Fruit fly (Drosophila melanogaster) whole organism, embryonic: ENCODE data around the gene CG42671.

Experiments
- CG10147 ChIP-seq: fragments of 200-800 bp; sonication (Bioruptor generic); optimal IDR thresholded peaks from 2 replicates; lab custom pipeline; 2019; ENCODE audit warnings: missing biosample characterization, mild to moderate bottlenecking, missing genetic modification characterization, moderate library complexity
- CG10274 ChIP-seq: fragments of 200-800 bp; sonication (Bioruptor generic); optimal IDR thresholded peaks from 3 replicates; lab custom pipeline; 2017; ENCODE audit warnings: missing biosample characterization, mild to moderate bottlenecking, missing genetic modification characterization
- CG10565 ChIP-seq: fragments of 200-800 bp; sonication (Bioruptor generic); optimal IDR thresholded peaks from 3 replicates; lab custom pipeline; 2016; ENCODE audit warnings: missing biosample characterization, mild to moderate bottlenecking, missing genetic modification characterization
- CG11456 ChIP-seq: fragments of 200-800 bp; sonication (Bioruptor generic); IDR thresholded peaks from 3 replicates; pipeline ENCODE4 v1.3.6; 2022; ENCODE audit warnings: missing biosample characterization, missing genetic modification characterization
- CG11560 ChIP-seq: fragments of 200-800 bp; sonication (Bioruptor generic); IDR thresholded peaks from 3 replicates; pipeline ENCODE4 v1.3.6; 2022; ENCODE audit warnings: missing biosample characterization, missing genetic modification characterization
- CG12219 ChIP-seq: fragments of 200-800 bp; sonication (Bioruptor generic); optimal IDR thresholded peaks from 3 replicates; lab custom pipeline; 2018; ENCODE audit warnings: missing biosample characterization, mild to moderate bottlenecking, missing genetic modification characterization
- CG13775 ChIP-seq: fragments of 200-800 bp; sonication (Bioruptor generic); optimal IDR thresholded peaks from 3 replicates; lab custom pipeline; 2017; ENCODE audit warnings: missing biosample characterization, mild to moderate bottlenecking, missing genetic modification characterization
- CG14014 ChIP-seq: fragments of 200-800 bp; sonication (Bioruptor generic); IDR thresholded peaks from 2 replicates; pipeline ENCODE4 v1.3.6; 2022; ENCODE audit warnings: missing biosample characterization, missing genetic modification characterization
- CG18619 ChIP-seq: fragments of 200-800 bp; sonication (Bioruptor generic); optimal IDR thresholded peaks from 3 replicates; lab custom pipeline; 2017; ENCODE audit warnings: missing biosample characterization, mild to moderate bottlenecking, missing genetic modification characterization
- CG31365 ChIP-seq: fragments of 200-800 bp; sonication (Bioruptor generic); optimal IDR thresholded peaks from 2 replicates; lab custom pipeline; 2018; ENCODE audit warnings: missing biosample characterization, mild to moderate bottlenecking, missing genetic modification characterization
- CG31441 ChIP-seq: fragments of 200-800 bp; sonication (Bioruptor generic); IDR thresholded peaks from 2 replicates; pipeline ENCODE4 v1.3.6; 2022; ENCODE audit warnings: missing biosample characterization, missing genetic modification characterization
- CG3281 ChIP-seq: fragments of 200-800 bp; sonication (Bioruptor generic); optimal IDR thresholded peaks from 3 replicates; lab custom pipeline; 2017; ENCODE audit warnings: missing biosample characterization, mild to moderate bottlenecking, missing genetic modification characterization
- CG34422 ChIP-seq: fragments of 200-800 bp; sonication (Bioruptor generic); IDR thresholded peaks from 3 replicates; pipeline ENCODE4 v1.3.6; 2022; ENCODE audit warnings: missing biosample characterization, missing genetic modification characterization
- CG42726 ChIP-seq: fragments of 200-800 bp; sonication (Bioruptor generic); IDR thresholded peaks from 2 replicates; pipeline ENCODE4 v1.3.6; 2022; ENCODE audit warnings: missing biosample characterization, missing genetic modification characterization; ENCODE audit not compliant: partially characterized antibody
- CG4328 ChIP-seq: fragments of 200-800 bp; sonication (Bioruptor generic); optimal IDR thresholded peaks from 3 replicates; lab custom pipeline; 2017; ENCODE audit warnings: missing biosample characterization, missing genetic modification reagents, missing genetic modification characterization
- CG4820 ChIP-seq: fragments of 200-800 bp; sonication (Bioruptor generic); optimal IDR thresholded peaks from 3 replicates; lab custom pipeline; 2016; ENCODE audit warnings: missing biosample characterization, missing genetic modification characterization
- CG5245 ChIP-seq: fragments of 200-800 bp; sonication (Bioruptor generic); optimal IDR thresholded peaks from 3 replicates; lab custom pipeline; 2016; ENCODE audit warnings: missing biosample characterization, missing genetic modification characterization
- E2f2 ChIP-seq: fragments of 200-800 bp; sonication (Bioruptor generic); IDR thresholded peaks from 2 replicates; pipeline ENCODE4 v1.3.6; 2022; ENCODE audit warnings: missing biosample characterization, missing genetic modification characterization
- Gsc ChIP-seq: fragments of 200-800 bp; sonication (Bioruptor generic); IDR thresholded peaks from 2 replicates; pipeline ENCODE4 v1.3.6; 2022; ENCODE audit warnings: missing biosample characterization, missing genetic modification characterization
- Gug ChIP-seq: fragments of 200-800 bp; sonication (Bioruptor generic); IDR thresholded peaks from 4 replicates; pipeline ENCODE4 v1.3.6; 2022; ENCODE audit warnings: missing biosample characterization, missing genetic modification characterization
- Lhr ChIP-seq: fragments of 200-800 bp; sonication (Bioruptor generic); optimal IDR thresholded peaks from 3 replicates; lab custom pipeline; 2017; ENCODE audit warnings: mild to moderate bottlenecking, missing biosample characterization, missing genetic modification reagents, missing genetic modification characterization
- Max ChIP-seq: fragments of 200-800 bp; sonication (Bioruptor generic); optimal IDR thresholded peaks from 2 replicates; lab custom pipeline; 2016; ENCODE audit warnings: missing biosample characterization, mild to moderate bottlenecking, missing genetic modification characterization
- Med ChIP-seq: fragments of 200-800 bp; sonication (Bioruptor generic); peaks from one replicate; lab custom pipeline; 2016; ENCODE audit warnings: missing biosample characterization, missing genetic modification characterization, mild to moderate bottlenecking, inconsistent platforms, moderate library complexity
- Opbp ChIP-seq: fragments of 200-800 bp; sonication (Bioruptor generic); IDR thresholded peaks from 3 replicates; pipeline ENCODE4 v1.3.6; 2022; ENCODE audit warnings: missing biosample characterization, missing genetic modification characterization; ENCODE audit not compliant: partially characterized antibody
- Rfx ChIP-seq: fragments of 200-800 bp; sonication (Bioruptor generic); IDR thresholded peaks from 2 replicates; pipeline ENCODE4 v1.3.6; 2022; ENCODE audit warnings: missing biosample characterization, missing genetic modification characterization
- Sry-δ ChIP-seq: fragments of 200-800 bp; sonication (Bioruptor generic); optimal IDR thresholded peaks from 2 replicates; lab custom pipeline; 2016; ENCODE audit warnings: missing biosample characterization, missing genetic modification characterization
- Trl ChIP-seq, 3 experiments: fragments of >200 bp in 2 of 3; fragments of 200-800 bp in 1 of 3; sonication (Bioruptor generic) in 1 of 3; optimal IDR thresholded peaks; 2 replicates in 1 of 3; 3 replicates in 2 of 3; lab custom pipeline; 2016 to 2017; ENCODE audit warnings: missing biosample characterization in 1 of 3, missing genetic modification characterization in 1 of 3
- bbx ChIP-seq: fragments of 200-800 bp; sonication (Bioruptor generic); IDR thresholded peaks from 2 replicates; pipeline ENCODE4 v1.3.6; 2022; ENCODE audit warnings: missing biosample characterization, missing genetic modification characterization; ENCODE audit not compliant: partially characterized antibody
- cad ChIP-seq: fragments of >200 bp; optimal IDR thresholded peaks from 2 replicates; lab custom pipeline; 2017; ENCODE audit warnings: missing biosample characterization, missing genetic modification characterization
- cato ChIP-seq: fragments of 200-800 bp; sonication (Bioruptor generic); optimal IDR thresholded peaks from 2 replicates; lab custom pipeline; 2016; ENCODE audit warnings: missing biosample characterization, missing genetic modification characterization, borderline replicate concordance
- chm ChIP-seq: fragments of 200-800 bp; sonication (Bioruptor generic); IDR thresholded peaks from 2 replicates; pipeline ENCODE4 v1.3.6; 2022; ENCODE audit warnings: missing biosample characterization, missing genetic modification characterization
- fd64A ChIP-seq: fragments of 200-800 bp; sonication (Bioruptor generic); optimal IDR thresholded peaks from 3 replicates; lab custom pipeline; 2018; ENCODE audit warnings: missing biosample characterization, mild to moderate bottlenecking, missing genetic modification characterization
- fd96Cb ChIP-seq: fragments of 200-800 bp; sonication (Bioruptor generic); optimal IDR thresholded peaks from 2 replicates; lab custom pipeline; 2018; ENCODE audit warnings: missing biosample characterization, mild to moderate bottlenecking, missing genetic modification characterization, moderate library complexity
- fu2 ChIP-seq: fragments of 200-800 bp; sonication (Bioruptor generic); optimal IDR thresholded peaks from 2 replicates; lab custom pipeline; 2016; ENCODE audit warnings: missing biosample characterization, missing genetic modification characterization
- gro ChIP-seq: fragments of 200-800 bp; sonication (Bioruptor generic); optimal IDR thresholded peaks from 2 replicates; lab custom pipeline; 2016; ENCODE audit warnings: missing biosample characterization, missing genetic modification characterization
- hbn ChIP-seq: fragments of 200-800 bp; sonication (Bioruptor generic); IDR thresholded peaks from 2 replicates; pipeline ENCODE4 v1.3.6; 2022; ENCODE audit warnings: missing biosample characterization, missing genetic modification characterization; ENCODE audit not compliant: partially characterized antibody
- inv ChIP-seq: fragments of 200-800 bp; sonication (Bioruptor generic); IDR thresholded peaks from 2 replicates; pipeline ENCODE4 v1.3.6; 2022; ENCODE audit warnings: missing biosample characterization, missing genetic modification characterization; ENCODE audit not compliant: partially characterized antibody
- luna ChIP-seq: fragments of 200-800 bp; sonication (Bioruptor generic); optimal IDR thresholded peaks from 2 replicates; lab custom pipeline; 2016; ENCODE audit warnings: missing biosample characterization, missing genetic modification characterization
- nerfin-1 ChIP-seq: fragments of 200-800 bp; sonication (Bioruptor generic); optimal IDR thresholded peaks from 3 replicates; lab custom pipeline; 2019; ENCODE audit warnings: missing biosample characterization, mild to moderate bottlenecking, missing genetic modification characterization, moderate library complexity
- pan ChIP-seq, 4 experiments: fragments of >200 bp in 3 of 4; fragments of 200-800 bp in 1 of 4; sonication (Bioruptor generic) in 1 of 4; optimal IDR thresholded peaks in 3 of 4; IDR thresholded peaks in 1 of 4; 2 replicates each; pipeline versions ENCODE4 v1.3.6 to Lab custom; 2017 to 2022; ENCODE audit warnings: missing biosample characterization in 2 of 4, missing genetic modification characterization in 2 of 4, mixed read lengths in 1 of 4
- prd ChIP-seq, 3 experiments: fragments of >200 bp in 2 of 3; fragments of 200-800 bp in 1 of 3; sonication (Bioruptor generic) in 1 of 3; optimal IDR thresholded peaks in 2 of 3; IDR thresholded peaks in 1 of 3; 2 replicates in 2 of 3; 3 replicates in 1 of 3; pipeline versions ENCODE4 v1.3.6 to Lab custom; 2017 to 2022; ENCODE audit warnings: missing biosample characterization in 1 of 3, missing genetic modification characterization in 1 of 3
- ranshi ChIP-seq: fragments of 200-800 bp; sonication (Bioruptor generic); IDR thresholded peaks from 2 replicates; pipeline ENCODE4 v1.3.6; 2022; ENCODE audit warnings: missing biosample characterization, missing genetic modification characterization
- sens ChIP-seq: fragments of 200-800 bp; sonication (Bioruptor generic); peaks from one replicate; lab custom pipeline; 2016; ENCODE audit warnings: missing biosample characterization, missing genetic modification characterization
- seq ChIP-seq: fragments of 200-800 bp; sonication (Bioruptor generic); IDR thresholded peaks from 2 replicates; pipeline ENCODE4 v1.3.6; 2022; ENCODE audit warnings: missing biosample characterization, missing genetic modification characterization
- tll ChIP-seq, 2 experiments: fragments of 200-800 bp in 1 of 2; fragments of >200 bp in 1 of 2; sonication (Bioruptor generic) in 1 of 2; optimal IDR thresholded peaks; 2 replicates each; lab custom pipeline; 2017 to 2019; ENCODE audit warnings: missing biosample characterization in 2 of 2, missing genetic modification characterization in 2 of 2, mild to moderate bottlenecking in 1 of 2, moderate library complexity in 1 of 2
- trem ChIP-seq: fragments of 200-800 bp; optimal IDR thresholded peaks from 3 replicates; lab custom pipeline; 2019; ENCODE audit warnings: missing biosample characterization, mild to moderate bottlenecking, missing genetic modification characterization, moderate library complexity
- tx ChIP-seq: fragments of 200-800 bp; sonication (Bioruptor generic); optimal IDR thresholded peaks from 2 replicates; lab custom pipeline; 2016; ENCODE audit warnings: missing biosample characterization, missing genetic modification characterization
- wdn ChIP-seq: fragments of 200-800 bp; sonication (Bioruptor generic); IDR thresholded peaks from 2 replicates; pipeline ENCODE4 v1.3.6; 2022; ENCODE audit warnings: missing biosample characterization, missing genetic modification characterization

CG42671 gene

DNA sequence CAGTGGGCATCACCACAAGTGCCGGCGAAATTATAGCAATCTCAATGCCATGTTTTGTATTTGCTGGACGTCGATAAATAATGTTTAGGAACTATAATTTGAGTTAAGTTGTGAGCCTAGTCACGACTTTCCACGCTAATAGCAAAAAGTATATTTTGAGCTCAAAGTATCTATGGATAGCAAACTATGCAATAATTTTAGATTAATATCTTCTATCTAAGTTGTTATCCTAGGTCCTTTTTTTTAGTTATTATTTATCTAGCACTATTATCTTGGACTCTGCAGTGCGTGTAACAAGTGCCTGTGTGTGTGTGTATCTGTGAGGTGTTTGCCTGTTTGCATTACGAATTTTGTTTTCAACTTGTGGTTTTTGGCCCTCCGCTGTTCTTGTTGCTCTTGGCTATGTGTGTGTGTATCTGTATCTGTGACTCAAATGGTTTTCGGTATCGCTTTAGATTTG is 46.0 kb downstream of the CG42671 start (continued):
- peak; percentile 49; the same call in 1 of the 2 replicates for TF ChIP-seq CG31441 (GFP tag; lab: Robert Waterston, UW)
- peak; percentile 75 for TF ChIP-seq CG11560 (tag; lab: Robert Waterston, UW)
- peak; percentile 95 for TF ChIP-seq Med (GFP tag; lab: Kevin White, UChicago)
- peak; percentile 76 for TF ChIP-seq Rfx (GFP tag; lab: Robert Waterston, UW)
- TF ChIP-seq nerfin-1 (tag; lab: Kevin White, UChicago) = peak; percentile 25
- TF ChIP-seq luna (GFP tag; lab: Kevin White, UChicago) = peak; percentile 29
- TF ChIP-seq CG12219 (GFP tag; lab: Kevin White, UChicago) = peak; percentile 75
- no peak for TF ChIP-seq Opbp
- peak; percentile 27 for TF ChIP-seq CG5245 (GFP tag; lab: Kevin White, UChicago)
- TF ChIP-seq tll (GFP tag; optimal IDR thresholded peaks at IDR 0.05; lab: Kevin White, UChicago) = peak in 1 of 2 experiments; percentile 43
- no peak for TF ChIP-seq CG42726 (GFP tag; lab: Robert Waterston, UW)
- TF ChIP-seq CG31365 (tag; lab: Kevin White, UChicago) = no peak
- peak; percentile 52 for TF ChIP-seq tx (GFP tag; lab: Kevin White, UChicago)
- TF ChIP-seq CG13775 (GFP tag; lab: Kevin White, UChicago) = peak; percentile 81
- no peak for TF ChIP-seq hbn (GFP tag; lab: Robert Waterston, UW)
- TF ChIP-seq chm (GFP tag; lab: Robert Waterston, UW) = peak; percentile 62
- no peak for TF ChIP-seq CG10565 (GFP tag; lab: Kevin White, UChicago)
- no peak for TF ChIP-seq Trl (optimal IDR thresholded peaks at IDR 0.05; lab: Kevin White, UChicago)
- peak; percentile 45 for TF ChIP-seq Trl (GFP tag; optimal IDR thresholded peaks at IDR 0.05; lab: Kevin White, UChicago)
- peak; percentile 15 for TF ChIP-seq fd64A (GFP tag; lab: Kevin White, UChicago)
- TF ChIP-seq sens (GFP tag; lab: Kevin White, UChicago) = peak; percentile 97
- peak; percentile 38 for TF ChIP-seq CG4820 (GFP tag; lab: Kevin White, UChicago)
- TF ChIP-seq CG14014 = peak; percentile 80
- peak; percentile 59 for TF ChIP-seq gro (GFP tag; lab: Kevin White, UChicago)
- TF ChIP-seq Lhr (GFP tag; lab: Kevin White, UChicago) = peak; percentile 47
- TF ChIP-seq trem = peak; percentile 57
- peak; percentile 62 for TF ChIP-seq cato (GFP tag; lab: Kevin White, UChicago)
- peak; percentile 72 for TF ChIP-seq CG3281
- 0 out of 4 replicates have a peak, but pooled peaks have one; percentile 40 for TF ChIP-seq Gug (GFP tag; lab: Robert Waterston, UW)
- TF ChIP-seq CG4328 (GFP tag; lab: Kevin White, UChicago) = peak; percentile 3
- TF ChIP-seq Sry-δ = peak; percentile 23
- TF ChIP-seq seq (GFP tag; lab: Robert Waterston, UW) = peak; percentile 91
- TF ChIP-seq bbx = no peak
- peak; percentile 59 for TF ChIP-seq Max (GFP tag; lab: Kevin White, UChicago)
- no peak for TF ChIP-seq pan (optimal IDR thresholded peaks at IDR 0.05; lab: Kevin White, UChicago)
- peak in 1 of 2 experiments; percentile 77 for TF ChIP-seq pan (GFP tag; optimal IDR thresholded peaks at IDR 0.05 in 1 of 2, IDR thresholded peaks at IDR 0.05 in 1 of 2)
- TF ChIP-seq fd96Cb (tag; lab: Kevin White, UChicago) = peak; percentile 75
- TF ChIP-seq Gsc (GFP tag; lab: Robert Waterston, UW) = no peak
- 0 out of 3 replicates have a peak, but pooled peaks have one; percentile 57 for TF ChIP-seq CG11456
- peak; percentile 85 for TF ChIP-seq CG18619 (GFP tag; lab: Kevin White, UChicago)
- TF ChIP-seq inv = no peak
- TF ChIP-seq CG34422 (GFP tag; lab: Robert Waterston, UW) = peak; percentile 66; the same call in 1 of the 3 replicates
- TF ChIP-seq CG10274 (GFP tag; lab: Kevin White, UChicago) = peak; percentile 51
- TF ChIP-seq cad = no peak
- peak; percentile 63; the same call in 1 of the 2 replicates for TF ChIP-seq ranshi (GFP tag; lab: Robert Waterston, UW)
- no peak for TF ChIP-seq prd (optimal IDR thresholded peaks at IDR 0.05; lab: Kevin White, UChicago)
- peak; percentile 88 for TF ChIP-seq prd (GFP tag; IDR thresholded peaks at IDR 0.05; lab: Robert Waterston, UW)
- peak; percentile 74 for TF ChIP-seq fu2 (GFP tag; lab: Kevin White, UChicago)
- TF ChIP-seq wdn (GFP tag; lab: Robert Waterston, UW) = no peak
- TF ChIP-seq CG10147 = peak; percentile 47
- peak; percentile 65 for TF ChIP-seq E2f2
